Worm (Caenorhabditis elegans) whole organism, L1 larva: Measurements from ENCODE around the gene C36E6.8.

ENCODE experiments used
- C04F5.9 ChIP-seq: sonication (generic microtip); optimal IDR thresholded peaks from 2 replicates; lab custom pipeline; 2016; ENCODE audit warnings: missing genetic modification characterization, missing compliant biosample characterization
- Y116A8C.19 ChIP-seq: sonication (generic microtip); optimal IDR thresholded peaks from 2 replicates; lab custom pipeline; 2016; ENCODE audit warnings: missing compliant biosample characterization, missing genetic modification characterization, borderline replicate concordance
- alr-1 ChIP-seq: fragments of 200-800 bp; sonication (Bioruptor generic); optimal IDR thresholded peaks from 2 replicates; lab custom pipeline; 2018; ENCODE audit warnings: borderline replicate concordance, mild to moderate bottlenecking, missing genetic modification characterization, missing compliant biosample characterization
- aly-2 ChIP-seq: fragments of 150-350 bp; optimal IDR thresholded peaks from 2 replicates; lab custom pipeline; 2014; ENCODE audit warnings: missing biosample characterization, missing genetic modification characterization
- ama-1 ChIP-seq: fragments of 150-350 bp; optimal IDR thresholded peaks from 2 replicates; lab custom pipeline; 2014
- ceh-63 ChIP-seq: fragments of 200-800 bp; sonication (Bioruptor generic); optimal IDR thresholded peaks from 2 replicates; lab custom pipeline; 2018; ENCODE audit warnings: mild to moderate bottlenecking, missing genetic modification characterization, missing compliant biosample characterization
- ceh-82 ChIP-seq, 3 experiments: fragments of 150-350 bp in 1 of 3; sonication (generic microtip) in 2 of 3; optimal IDR thresholded peaks; 2 replicates each; lab custom pipeline; 2014 to 2017; ENCODE audit warnings: missing biosample characterization in 3 of 3, missing genetic modification characterization in 3 of 3
- ceh-88 ChIP-seq: fragments of 200-800 bp; sonication (Bioruptor generic); IDR thresholded peaks from 2 replicates; pipeline ENCODE4 v1.3.6; 2022; ENCODE audit warnings: missing genetic modification characterization, missing compliant biosample characterization
- ceh-90 ChIP-seq: sonication (generic microtip); optimal IDR thresholded peaks from 2 replicates; lab custom pipeline; 2016; ENCODE audit warnings: missing genetic modification characterization, missing compliant biosample characterization
- ces-1 ChIP-seq: fragments of 150-350 bp; optimal IDR thresholded peaks from 2 replicates; lab custom pipeline; 2014; ENCODE audit warnings: missing biosample characterization, missing genetic modification reagents, missing genetic modification characterization
- dpl-1 ChIP-seq, 3 experiments: fragments of 150-350 bp in 2 of 3; sonication (generic microtip) in 1 of 3; optimal IDR thresholded peaks; 2 replicates each; lab custom pipeline; 2014 to 2017; ENCODE audit warnings: missing biosample characterization in 3 of 3, missing genetic modification characterization in 3 of 3, missing genetic modification reagents in 3 of 3
- efl-1 ChIP-seq, 4 experiments: fragments of 150-350 bp; optimal IDR thresholded peaks in 3 of 4; peaks in 1 of 4; 1 replicate in 1 of 4; 2 replicates in 3 of 4; lab custom pipeline; 2014; ENCODE audit warnings: missing biosample characterization in 2 of 4, missing genetic modification characterization in 2 of 4, missing genetic modification reagents in 2 of 4
- efl-3 ChIP-seq: fragments of 200-800 bp; sonication (Bioruptor generic); optimal IDR thresholded peaks from 2 replicates; lab custom pipeline; 2018; ENCODE audit warnings: mild to moderate bottlenecking, missing genetic modification characterization, missing compliant biosample characterization
- egl-13 ChIP-seq: sonication (generic microtip); optimal IDR thresholded peaks from 2 replicates; lab custom pipeline; 2016; ENCODE audit warnings: missing genotype, missing genetic modification reagents, missing genetic modification characterization, missing compliant biosample characterization
- egl-27 ChIP-seq, 2 experiments: fragments of 150-350 bp in 1 of 2; sonication (generic microtip); optimal IDR thresholded peaks; 3 replicates each; lab custom pipeline; 2017 to 2018; ENCODE audit warnings: missing biosample characterization in 2 of 2, missing genetic modification characterization in 2 of 2, missing genetic modification reagents in 2 of 2
- elt-3 ChIP-seq, 6 experiments: fragments of 150-350 bp in 1 of 6; sonication (generic microtip); optimal IDR thresholded peaks; 2 replicates each; lab custom pipeline; 2017 to 2018; ENCODE audit warnings: missing biosample characterization in 6 of 6, missing genetic modification characterization in 6 of 6, inconsistent platforms in 1 of 6
- fkh-10 ChIP-seq: sonication (generic microtip); optimal IDR thresholded peaks from 2 replicates; lab custom pipeline; 2017; ENCODE audit warnings: missing biosample characterization, missing genetic modification reagents, missing genetic modification characterization
- fkh-8 ChIP-seq: sonication (generic microtip); optimal IDR thresholded peaks from 2 replicates; lab custom pipeline; 2016; ENCODE audit warnings: mild to moderate bottlenecking, missing genetic modification characterization, missing compliant biosample characterization
- grh-1 ChIP-seq: fragments of 200-800 bp; sonication (Bioruptor generic); IDR thresholded peaks from 2 replicates; pipeline ENCODE4 v1.3.6; 2022; ENCODE audit warnings: missing genetic modification reagents, missing genetic modification characterization, missing compliant biosample characterization
- hlh-17 ChIP-seq: fragments of 200-800 bp; sonication (Bioruptor generic); optimal IDR thresholded peaks from 2 replicates; lab custom pipeline; 2018; ENCODE audit warnings: missing genetic modification characterization, mild to moderate bottlenecking, missing compliant biosample characterization, moderate library complexity, borderline replicate concordance
- hpl-2 ChIP-seq: fragments of 150-350 bp; optimal IDR thresholded peaks from 2 replicates; lab custom pipeline; 2014; ENCODE audit warnings: missing biosample characterization, missing genetic modification reagents, missing genetic modification characterization
- irx-1 ChIP-seq: sonication (generic microtip); optimal IDR thresholded peaks from 2 replicates; lab custom pipeline; 2016; ENCODE audit warnings: missing genetic modification characterization, missing compliant biosample characterization
- lin-35 ChIP-seq, 2 experiments: fragments of 150-350 bp; optimal IDR thresholded peaks; 2 replicates each; lab custom pipeline; 2014; ENCODE audit warnings: missing biosample characterization in 2 of 2, missing genetic modification characterization in 2 of 2, missing genetic modification reagents in 2 of 2
- lsy-2 ChIP-seq, 2 experiments: fragments of 150-350 bp; optimal IDR thresholded peaks; 2 replicates each; lab custom pipeline; 2014; ENCODE audit warnings: missing biosample characterization in 2 of 2, missing genetic modification characterization in 2 of 2
- nhr-11 ChIP-seq: fragments of 150-350 bp; optimal IDR thresholded peaks from 2 replicates; lab custom pipeline; 2014; ENCODE audit warnings: missing biosample characterization, missing genetic modification characterization
- nhr-20 ChIP-seq: sonication (generic microtip); optimal IDR thresholded peaks from 2 replicates; lab custom pipeline; 2016; ENCODE audit warnings: mild to moderate bottlenecking, missing genetic modification characterization, missing compliant biosample characterization
- nhr-28 ChIP-seq: fragments of 150-350 bp; optimal IDR thresholded peaks from 2 replicates; lab custom pipeline; 2014; ENCODE audit warnings: missing biosample characterization, missing genetic modification characterization
- nhr-47 ChIP-seq: sonication (generic microtip); optimal IDR thresholded peaks from 2 replicates; lab custom pipeline; 2016; ENCODE audit warnings: mild to moderate bottlenecking, missing genetic modification characterization, moderate library complexity, missing compliant biosample characterization
- nhr-77 ChIP-seq: fragments of 150-350 bp; optimal IDR thresholded peaks from 2 replicates; lab custom pipeline; 2014; ENCODE audit warnings: missing biosample characterization, missing genetic modification characterization
- nhr-90 ChIP-seq: sonication (generic microtip); optimal IDR thresholded peaks from 2 replicates; lab custom pipeline; 2016; ENCODE audit warnings: mild to moderate bottlenecking, missing genetic modification characterization, missing compliant biosample characterization; ENCODE audit not compliant: poor library complexity
- pag-3 ChIP-seq: sonication (generic microtip); optimal IDR thresholded peaks from 2 replicates; lab custom pipeline; 2017; ENCODE audit warnings: missing genetic modification characterization, mild to moderate bottlenecking, missing compliant biosample characterization, antibody characterized with exemption, borderline replicate concordance; ENCODE audit not compliant: insufficient read depth
- pax-3 ChIP-seq: fragments of 200-800 bp; sonication (Bioruptor generic); optimal IDR thresholded peaks from 2 replicates; lab custom pipeline; 2018; ENCODE audit warnings: mild to moderate bottlenecking, missing genetic modification characterization, moderate library complexity, missing compliant biosample characterization
- sox-4 ChIP-seq: sonication (generic microtip); optimal IDR thresholded peaks from 2 replicates; lab custom pipeline; 2016; ENCODE audit warnings: missing genetic modification characterization, missing compliant biosample characterization
- sptf-1 ChIP-seq: fragments of 150-350 bp; optimal IDR thresholded peaks from 2 replicates; lab custom pipeline; 2014; ENCODE audit warnings: missing biosample characterization, missing genetic modification characterization
- sup-37 ChIP-seq: fragments of 200-800 bp; sonication (Bioruptor generic); optimal IDR thresholded peaks from 2 replicates; lab custom pipeline; 2018; ENCODE audit warnings: mild to moderate bottlenecking, missing genetic modification characterization, missing compliant biosample characterization
- tbx-2 ChIP-seq: sonication (generic microtip); optimal IDR thresholded peaks from 2 replicates; lab custom pipeline; 2016; ENCODE audit warnings: missing genetic modification characterization, missing compliant biosample characterization
- tlp-1 ChIP-seq: fragments of 150-350 bp; optimal IDR thresholded peaks from 2 replicates; lab custom pipeline; 2014; ENCODE audit warnings: missing biosample characterization, missing genetic modification characterization
- unc-130 ChIP-seq: fragments of 150-350 bp; optimal IDR thresholded peaks from 2 replicates; lab custom pipeline; 2017; ENCODE audit warnings: missing biosample characterization, missing genetic modification characterization, inconsistent platforms
- unc-30 ChIP-seq: sonication (generic microtip); optimal IDR thresholded peaks from 2 replicates; lab custom pipeline; 2017; ENCODE audit warnings: missing biosample characterization, missing genetic modification characterization
- unc-62 ChIP-seq: fragments of 150-350 bp; optimal IDR thresholded peaks from 2 replicates; lab custom pipeline; 2014; ENCODE audit warnings: missing biosample characterization, missing genetic modification reagents, missing genetic modification characterization
- unc-86 ChIP-seq: sonication (generic microtip); optimal IDR thresholded peaks from 2 replicates; lab custom pipeline; 2016; ENCODE audit warnings: missing genetic modification characterization, missing compliant biosample characterization
- unc-98 ChIP-seq: fragments of 200-800 bp; sonication (Bioruptor generic); IDR thresholded peaks from 2 replicates; pipeline ENCODE4 v1.3.6; 2022; ENCODE audit warnings: missing genetic modification characterization, missing compliant biosample characterization
- zip-4 ChIP-seq: fragments of 200-800 bp; sonication (Bioruptor generic); optimal IDR thresholded peaks from 2 replicates; lab custom pipeline; 2018; ENCODE audit warnings: mild to moderate bottlenecking, missing genetic modification characterization, moderate library complexity, missing compliant biosample characterization
- ztf-4 ChIP-seq: fragments of 150-350 bp; optimal IDR thresholded peaks from 2 replicates; lab custom pipeline; 2014; ENCODE audit warnings: missing biosample characterization, missing genetic modification characterization

Gene C36E6.8

DNA sequence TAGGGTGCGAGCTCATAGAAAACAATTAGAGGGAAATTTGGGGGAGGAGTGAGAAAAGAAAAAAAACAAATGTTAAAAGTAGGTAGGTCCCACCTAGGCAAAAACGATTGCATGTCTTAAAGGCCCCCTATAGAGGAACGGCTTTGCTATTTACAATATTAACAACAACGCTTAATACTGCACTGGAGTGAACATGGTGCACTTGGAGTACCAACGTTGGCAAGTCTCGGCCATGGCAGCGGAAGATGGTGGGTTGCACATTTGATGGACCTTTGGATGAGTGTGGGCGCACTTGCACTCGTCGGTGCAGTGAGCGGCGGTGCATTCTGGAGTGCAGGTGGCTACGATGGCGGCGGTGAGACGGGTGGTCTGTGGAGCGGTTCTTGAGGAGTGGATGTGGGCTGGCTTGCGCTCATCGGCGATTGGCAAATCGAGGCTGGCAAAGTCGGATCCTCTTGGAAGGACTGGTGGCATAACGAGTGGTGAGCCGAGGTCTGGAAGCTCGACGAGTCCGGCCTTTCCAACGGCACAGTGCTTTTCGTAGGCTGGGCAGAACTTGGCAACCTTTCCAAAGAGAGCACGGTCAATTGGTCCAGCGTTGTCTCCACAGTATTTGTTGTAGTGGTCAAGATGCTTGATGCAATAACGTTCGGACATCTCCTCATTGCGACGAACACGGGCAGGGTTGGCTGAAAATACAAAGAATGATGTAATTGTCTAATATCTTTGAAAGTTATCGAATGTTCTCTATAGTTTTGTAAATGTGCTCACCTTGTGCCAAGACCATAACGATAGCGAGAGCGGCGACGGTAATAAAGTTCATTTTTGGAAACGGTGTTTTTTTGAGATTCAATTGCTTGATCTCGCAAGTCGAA, 17.7 kb upstream of the C36E6.8 start:
- TF ChIP-seq fkh-8 (tag; lab: Kevin White, UChicago) (no peak), ceh-90 (no peak), nhr-77 (tag; lab: Kevin White, UChicago) (no peak), elt-3 (tag; optimal IDR thresholded peaks at IDR 0.05; lab: Kevin White, UChicago) (peak in 1 of 6 experiments; percentile 12), ztf-4 (peak; percentile 6), ceh-82 (tag; optimal IDR thresholded peaks at IDR 0.05; lab: Kevin White, UChicago) (no peak), efl-3 (GFP tag; lab: Kevin White, UChicago) (no peak), lin-35 (GFP tag; optimal IDR thresholded peaks at IDR 0.05; lab: Kevin White, UChicago) (no peak), C04F5.9 (no peak), Y116A8C.19 (tag; lab: Kevin White, UChicago) (no peak), pag-3 (tag; lab: Kevin White, UChicago) (no peak), nhr-11 (no peak), hpl-2 (GFP tag; lab: Kevin White, UChicago) (peak; percentile 35), unc-130 (tag; lab: Kevin White, UChicago) (no peak), tlp-1 (tag; lab: Kevin White, UChicago) (no peak), ceh-88 (GFP tag; lab: Robert Waterston, UW) (no peak), unc-30 (no peak), dpl-1 (GFP tag; optimal IDR thresholded peaks at IDR 0.05; lab: Kevin White, UChicago) (no peak), unc-62 (GFP tag; lab: Kevin White, UChicago) (no peak), pax-3 (tag; lab: Kevin White, UChicago) (no peak), aly-2 (tag; lab: Kevin White, UChicago) (no peak), unc-86 (no peak), hlh-17 (GFP tag; lab: Kevin White, UChicago) (no peak), fkh-10 (GFP tag; lab: Kevin White, UChicago) (no peak), nhr-90 (tag; lab: Kevin White, UChicago) (no peak), grh-1 (GFP tag; lab: Robert Waterston, UW) (no peak), tbx-2 (tag; lab: Kevin White, UChicago) (no peak), efl-1 (optimal IDR thresholded peaks at IDR 0.05; lab: Kevin White, UChicago) (no peak), efl-1 (GFP tag; optimal IDR thresholded peaks at IDR 0.05 in 1 of 2; lab: Kevin White, UChicago) (peak in 1 of 2 experiments; percentile 84), ama-1 (lab: Kevin White, UChicago) (peak; percentile 95)

DNA sequence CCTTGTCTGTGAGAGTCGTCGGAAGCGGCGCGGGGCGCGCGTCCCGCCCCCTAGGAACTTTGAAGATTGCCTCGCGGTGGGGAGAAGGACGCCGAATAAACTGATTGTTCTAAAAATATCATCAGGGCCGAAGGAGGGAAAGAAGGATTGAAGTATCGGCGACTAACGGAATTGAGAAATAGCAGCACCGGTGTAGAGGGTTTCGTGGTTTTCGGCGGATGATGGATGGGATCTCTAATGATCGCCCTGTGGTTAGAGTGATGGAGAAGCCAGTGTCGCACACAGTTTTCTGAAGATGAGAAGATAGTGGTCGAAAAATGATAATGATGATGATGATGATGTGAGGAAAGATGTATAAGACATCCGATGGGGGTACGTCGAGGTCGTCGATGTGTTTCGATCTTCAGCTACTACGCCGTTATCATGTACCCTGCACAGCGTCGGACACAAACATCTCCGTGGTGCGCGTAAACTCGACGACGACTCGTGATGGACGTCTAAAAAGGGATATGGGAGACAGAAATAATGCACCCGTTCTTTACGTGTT, 16.9 kb upstream of the C36E6.8 start, which contains the start of gene osm-11:
Gene osm-11, minus strand, starts transcription at position 51 of the 547 bp plus-strand sequence.
- TF ChIP-seq ces-1 (no peak), sox-4 (tag; lab: Kevin White, UChicago) (no peak), zip-4 (GFP tag; lab: Kevin White, UChicago) (no peak), efl-3 (GFP tag; lab: Kevin White, UChicago) (no peak), aly-2 (tag; lab: Kevin White, UChicago) (no peak), alr-1 (tag; lab: Kevin White, UChicago) (no peak), dpl-1 (GFP tag; optimal IDR thresholded peaks at IDR 0.05; lab: Kevin White, UChicago) (peak in 1 of 3 experiments; percentile 1), sptf-1 (tag; lab: Kevin White, UChicago) (no peak), Y116A8C.19 (tag; lab: Kevin White, UChicago) (no peak), egl-27 (tag; optimal IDR thresholded peaks at IDR 0.05; lab: Kevin White, UChicago) (peak in 1 of 2 experiments; percentile 20), ceh-63 (GFP tag; lab: Kevin White, UChicago) (no peak), nhr-47 (no peak), ceh-88 (GFP tag; lab: Robert Waterston, UW) (no peak), fkh-10 (GFP tag; lab: Kevin White, UChicago) (no peak), nhr-20 (peak; percentile 69), egl-13 (tag; lab: Kevin White, UChicago) (no peak), unc-30 (no peak), hpl-2 (GFP tag; lab: Kevin White, UChicago) (no peak), efl-1 (optimal IDR thresholded peaks at IDR 0.05; lab: Kevin White, UChicago) (no peak), efl-1 (GFP tag; optimal IDR thresholded peaks at IDR 0.05 in 1 of 2; lab: Kevin White, UChicago) (no peak), nhr-11 (no peak), unc-86 (no peak), unc-130 (tag; lab: Kevin White, UChicago) (peak; percentile 56), unc-98 (GFP tag; lab: Robert Waterston, UW) (no peak), ztf-4 (no peak), ceh-82 (tag; optimal IDR thresholded peaks at IDR 0.05; lab: Kevin White, UChicago) (no peak), nhr-28 (tag; lab: Kevin White, UChicago) (no peak), lsy-2 (tag; optimal IDR thresholded peaks at IDR 0.05; lab: Kevin White, UChicago) (peak in 1 of 2 experiments; percentile 1), sup-37 (GFP tag; lab: Kevin White, UChicago) (no peak), irx-1 (no peak), elt-3 (tag; optimal IDR thresholded peaks at IDR 0.05; lab: Kevin White, UChicago) (peak in 5 of 6 experiments; percentile 21 to 65 (median 42)), ama-1 (lab: Kevin White, UChicago) (no peak)
